Worm (Caenorhabditis elegans) whole organism, L2 larva: ENCODE results near the gene dolk-1.
"Not testable (repeated sequence)": the region's sequence is repeated elsewhere in the genome, so short reads cannot be mapped to it uniquely, and the experiment has no call there.

Experiments
- ceh-16 ChIP-seq: fragments of 150-350 bp; optimal IDR thresholded peaks from 2 replicates; lab custom pipeline; 2014; ENCODE audit warnings: missing biosample characterization, missing genetic modification characterization
- fos-1 ChIP-seq: fragments of 150-350 bp; optimal IDR thresholded peaks from 2 replicates; lab custom pipeline; 2014; ENCODE audit warnings: missing biosample characterization, missing genetic modification characterization
- nhr-129 ChIP-seq: fragments of 150-350 bp; optimal IDR thresholded peaks from 2 replicates; lab custom pipeline; 2014; ENCODE audit warnings: missing biosample characterization, missing genetic modification characterization
- unc-39 ChIP-seq: fragments of 150-350 bp; optimal IDR thresholded peaks from 2 replicates; lab custom pipeline; 2014; ENCODE audit warnings: missing biosample characterization, missing genetic modification characterization
- unc-55 ChIP-seq: fragments of 150-350 bp; sonication (generic microtip); optimal IDR thresholded peaks from 3 replicates; lab custom pipeline; 2014; ENCODE audit warnings: missing biosample characterization, missing genetic modification reagents, missing genetic modification characterization

dolk-1 gene

ce11 chrIII:11883694-11884093 is 49.7 kb downstream of the dolk-1 start, which contains the start of gene fbxb-22:
fbxb-22 (minus strand) TSS chrIII:11883754.
- TF ChIP-seq nhr-129; unc-55 (GFP tag; lab: Kevin White, UChicago); fos-1 (tag; lab: Kevin White, UChicago): not testable (repeated sequence)

- no peak for TF ChIP-seq ceh-16
- peak; percentile 40 for TF ChIP-seq fos-1 (tag; lab: Kevin White, UChicago)
- TF ChIP-seq unc-39 (tag; lab: Kevin White, UChicago): no peak
Observed at ce11 chrIII:11881549-11881948, 51.9 kb downstream of the dolk-1 start.
